Worm (Caenorhabditis elegans) whole organism, L1 larva: ENCODE data around the gene B0034.1.

Experiments used
- aha-1 ChIP-seq: fragments of 150-350 bp; optimal IDR thresholded peaks from 2 replicates; lab custom pipeline; 2014; ENCODE audit warnings: missing biosample characterization, missing genetic modification characterization
- nhr-12 ChIP-seq: sonication (generic microtip); optimal IDR thresholded peaks from 2 replicates; lab custom pipeline; 2017; ENCODE audit warnings: missing biosample characterization, missing genetic modification characterization

Gene B0034.1

ce11 chrII:6020353-6020752 is 52.2 kb downstream of the B0034.1 start, which contains the start of gene ZK84.1:
Gene ZK84.1, plus strand, starts transcription at chrII:6020653.
- no peak for TF ChIP-seq nhr-12 (tag; lab: Kevin White, UChicago)
- no peak for TF ChIP-seq aha-1 (tag; lab: Kevin White, UChicago)
